Worm (Caenorhabditis elegans) whole organism, late embryonic: ENCODE measurements around the gene srt-12.

ENCODE experiments used
- C08G9.2 ChIP-seq: sonication (generic microtip); optimal IDR thresholded peaks from 2 replicates; lab custom pipeline; 2016; ENCODE audit warnings: mild to moderate bottlenecking, missing genetic modification characterization, moderate library complexity, missing compliant biosample characterization
- C38D4.7 ChIP-seq: fragments of 200-800 bp; sonication (Bioruptor generic); optimal IDR thresholded peaks from 2 replicates; lab custom pipeline; 2018; ENCODE audit warnings: mild to moderate bottlenecking, missing genetic modification characterization, moderate library complexity, missing compliant biosample characterization
- F13H6.1 ChIP-seq: sonication (generic microtip); optimal IDR thresholded peaks from 2 replicates; lab custom pipeline; 2016; ENCODE audit warnings: missing genetic modification characterization, missing compliant biosample characterization
- K02D7.2 ChIP-seq: sonication (generic microtip); optimal IDR thresholded peaks from 2 replicates; lab custom pipeline; 2017; ENCODE audit warnings: mild to moderate bottlenecking, missing genetic modification characterization, missing compliant biosample characterization
- K09A11.1 ChIP-seq: sonication (generic microtip); optimal IDR thresholded peaks from 2 replicates; lab custom pipeline; 2017; ENCODE audit warnings: antibody characterized with exemption, mild to moderate bottlenecking, missing genetic modification characterization, missing compliant biosample characterization; ENCODE audit not compliant: insufficient read depth
- T23F11.4 ChIP-seq: fragments of 200-800 bp; sonication (Bioruptor generic); optimal IDR thresholded peaks from 2 replicates; lab custom pipeline; 2018; ENCODE audit warnings: mild to moderate bottlenecking, missing genetic modification characterization, missing compliant biosample characterization
- ahr-1 ChIP-seq: sonication (generic microtip); optimal IDR thresholded peaks from 2 replicates; lab custom pipeline; 2016; ENCODE audit warnings: missing genetic modification characterization, missing compliant biosample characterization
- ama-1 ChIP-seq: fragments of 150-350 bp; optimal IDR thresholded peaks from 2 replicates; lab custom pipeline; 2014
- ceh-18 ChIP-seq: sonication (generic microtip); optimal IDR thresholded peaks from 2 replicates; lab custom pipeline; 2016; ENCODE audit warnings: missing genetic modification characterization, missing compliant biosample characterization
- ceh-22 ChIP-seq: sonication (generic microtip); optimal IDR thresholded peaks from 2 replicates; lab custom pipeline; 2017; ENCODE audit warnings: missing biosample characterization, missing genetic modification characterization
- ceh-24 ChIP-seq: sonication (generic microtip); optimal IDR thresholded peaks from 2 replicates; lab custom pipeline; 2016; ENCODE audit warnings: mild to moderate bottlenecking, missing genetic modification characterization, missing compliant biosample characterization
- ceh-30 ChIP-seq: fragments of 150-350 bp; optimal IDR thresholded peaks from 2 replicates; lab custom pipeline; 2014; ENCODE audit warnings: missing biosample characterization, missing genetic modification characterization
- ceh-31 ChIP-seq: sonication (generic microtip); optimal IDR thresholded peaks from 2 replicates; lab custom pipeline; 2016; ENCODE audit warnings: missing genetic modification characterization, missing compliant biosample characterization
- ceh-45 ChIP-seq: fragments of 200-800 bp; sonication (Bioruptor generic); IDR thresholded peaks from 2 replicates; pipeline ENCODE4 v1.3.6; 2022; ENCODE audit warnings: missing genetic modification reagents, missing genetic modification characterization, missing compliant biosample characterization
- ceh-48 ChIP-seq: sonication (generic microtip); optimal IDR thresholded peaks from 2 replicates; lab custom pipeline; 2016; ENCODE audit warnings: missing genetic modification characterization, inconsistent platforms, missing compliant biosample characterization
- ceh-6 ChIP-seq: fragments of 200-800 bp; sonication (Bioruptor generic); optimal IDR thresholded peaks from 2 replicates; lab custom pipeline; 2018; ENCODE audit warnings: mild to moderate bottlenecking, missing genetic modification characterization, missing compliant biosample characterization
- ceh-9 ChIP-seq: sonication (generic microtip); optimal IDR thresholded peaks from 2 replicates; lab custom pipeline; 2016; ENCODE audit warnings: mild to moderate bottlenecking, missing genetic modification characterization, inconsistent platforms, missing compliant biosample characterization
- che-1 ChIP-seq: sonication (generic microtip); optimal IDR thresholded peaks from 2 replicates; lab custom pipeline; 2016; ENCODE audit warnings: mild to moderate bottlenecking, missing genetic modification characterization, missing compliant biosample characterization
- dmd-4 ChIP-seq: sonication (generic microtip); optimal IDR thresholded peaks from 2 replicates; lab custom pipeline; 2016; ENCODE audit warnings: borderline replicate concordance, missing genetic modification characterization, missing compliant biosample characterization
- elt-2 ChIP-seq: sonication (generic microtip); optimal IDR thresholded peaks from 2 replicates; lab custom pipeline; 2016; ENCODE audit warnings: missing genetic modification reagents, missing genetic modification characterization, missing compliant biosample characterization
- elt-4 ChIP-seq: sonication (generic microtip); optimal IDR thresholded peaks from 2 replicates; lab custom pipeline; 2016; ENCODE audit warnings: missing genetic modification characterization, missing compliant biosample characterization
- ets-4 ChIP-seq: sonication (generic microtip); optimal IDR thresholded peaks from 2 replicates; lab custom pipeline; 2016; ENCODE audit warnings: missing genetic modification characterization, missing compliant biosample characterization
- eyg-1 ChIP-seq: sonication (generic microtip); optimal IDR thresholded peaks from 2 replicates; lab custom pipeline; 2016; ENCODE audit warnings: missing genotype, missing genetic modification characterization, missing compliant biosample characterization
- fkh-10 ChIP-seq: fragments of 150-350 bp; optimal IDR thresholded peaks from 2 replicates; lab custom pipeline; 2014; ENCODE audit warnings: missing biosample characterization, missing genetic modification reagents, missing genetic modification characterization
- fkh-6 ChIP-seq: sonication (generic microtip); optimal IDR thresholded peaks from 2 replicates; lab custom pipeline; 2016; ENCODE audit warnings: missing genetic modification characterization, missing compliant biosample characterization
- hlh-13 ChIP-seq: fragments of 200-800 bp; sonication (Bioruptor generic); optimal IDR thresholded peaks from 2 replicates; lab custom pipeline; 2018; ENCODE audit warnings: mild to moderate bottlenecking, missing genetic modification characterization, missing compliant biosample characterization
- hlh-15 ChIP-seq: sonication (generic microtip); optimal IDR thresholded peaks from 2 replicates; lab custom pipeline; 2016; ENCODE audit warnings: missing genetic modification characterization, missing compliant biosample characterization
- hlh-30 ChIP-seq: sonication (generic microtip); optimal IDR thresholded peaks from 2 replicates; lab custom pipeline; 2017; ENCODE audit warnings: antibody characterized with exemption, missing genetic modification characterization, missing compliant biosample characterization; ENCODE audit not compliant: insufficient read depth
- hlh-6 ChIP-seq: sonication (generic microtip); optimal IDR thresholded peaks from 2 replicates; lab custom pipeline; 2016; ENCODE audit warnings: missing genotype, missing genetic modification characterization, missing compliant biosample characterization
- hlh-8 ChIP-seq: sonication (generic microtip); optimal IDR thresholded peaks from 2 replicates; lab custom pipeline; 2016; ENCODE audit warnings: missing genotype, missing genetic modification characterization, missing compliant biosample characterization
- lim-6 ChIP-seq: sonication (generic microtip); optimal IDR thresholded peaks from 2 replicates; lab custom pipeline; 2016; ENCODE audit warnings: missing genetic modification characterization, missing compliant biosample characterization
- lin-11 ChIP-seq: fragments of 200-800 bp; sonication (Bioruptor generic); optimal IDR thresholded peaks from 2 replicates; lab custom pipeline; 2018; ENCODE audit warnings: mild to moderate bottlenecking, missing genetic modification characterization, missing compliant biosample characterization
- madf-2 ChIP-seq: sonication (generic microtip); optimal IDR thresholded peaks from 2 replicates; lab custom pipeline; 2017; ENCODE audit warnings: missing genetic modification characterization, missing compliant biosample characterization
- mec-3 ChIP-seq: sonication (generic microtip); optimal IDR thresholded peaks from 2 replicates; lab custom pipeline; 2016; ENCODE audit warnings: borderline replicate concordance, missing genetic modification characterization, missing compliant biosample characterization
- nfya-1 ChIP-seq: sonication (generic microtip); optimal IDR thresholded peaks from 2 replicates; lab custom pipeline; 2017; ENCODE audit warnings: missing genetic modification characterization, mild to moderate bottlenecking, missing compliant biosample characterization, antibody characterized with exemption, moderate library complexity
- nhr-232 ChIP-seq: sonication (generic microtip); optimal IDR thresholded peaks from 2 replicates; lab custom pipeline; 2016; ENCODE audit warnings: missing genetic modification characterization, missing compliant biosample characterization
- pax-1 ChIP-seq: fragments of 150-350 bp; optimal IDR thresholded peaks from 2 replicates; lab custom pipeline; 2014; ENCODE audit warnings: missing biosample characterization, missing genetic modification characterization
- pha-4 ChIP-seq: fragments of 150-350 bp; optimal IDR thresholded peaks from 2 replicates; lab custom pipeline; 2018; ENCODE audit warnings: missing biosample characterization, missing genetic modification reagents, missing genetic modification characterization
- pros-1 ChIP-seq: fragments of 150-350 bp; optimal IDR thresholded peaks from 2 replicates; lab custom pipeline; 2014; ENCODE audit warnings: missing biosample characterization, missing genetic modification reagents, missing genetic modification characterization
- sdc-2 ChIP-seq: sonication (generic microtip); optimal IDR thresholded peaks from 2 replicates; lab custom pipeline; 2016; ENCODE audit warnings: missing genotype, missing genetic modification characterization, missing compliant biosample characterization
- sox-2 ChIP-seq: fragments of 200-800 bp; sonication (Bioruptor generic); IDR thresholded peaks from 2 replicates; pipeline ENCODE4 v1.3.6; 2022; ENCODE audit warnings: missing genetic modification reagents, missing genetic modification characterization, missing compliant biosample characterization
- sox-4 ChIP-seq: sonication (generic microtip); optimal IDR thresholded peaks from 2 replicates; lab custom pipeline; 2017; ENCODE audit warnings: mild to moderate bottlenecking, missing genetic modification characterization, inconsistent platforms, missing compliant biosample characterization
- ttx-3 ChIP-seq: sonication (generic microtip); optimal IDR thresholded peaks from 2 replicates; lab custom pipeline; 2016; ENCODE audit warnings: missing genetic modification reagents, missing genetic modification characterization, missing compliant biosample characterization
- unc-3 ChIP-seq, 2 experiments: fragments of 200-800 bp in 1 of 2; sonication (Bioruptor generic) in 1 of 2; sonication (generic microtip) in 1 of 2; conservative IDR thresholded peaks in 1 of 2; optimal IDR thresholded peaks in 1 of 2; 2 replicates each; pipeline versions ENCODE4 v1.3.6 to Lab custom; 2016 to 2022; ENCODE audit warnings: missing compliant biosample characterization in 2 of 2, missing genetic modification characterization in 2 of 2, missing genetic modification reagents in 1 of 2
- unc-42 ChIP-seq: sonication (generic microtip); optimal IDR thresholded peaks from 2 replicates; lab custom pipeline; 2016; ENCODE audit warnings: missing genotype, missing genetic modification characterization, missing compliant biosample characterization
- unc-86 ChIP-seq: sonication (generic microtip); optimal IDR thresholded peaks from 2 replicates; lab custom pipeline; 2016; ENCODE audit warnings: missing genetic modification characterization, missing compliant biosample characterization

Gene srt-12

ce11 chrV:4194587-4195211 lies 47.6 kb downstream of the srt-12 start, which contains the start of gene Y45G5AM.9 (continued):
- TF ChIP-seq eyg-1 (tag; lab: Kevin White, UChicago) (peak; percentile 42), ceh-9 (tag; lab: Kevin White, UChicago) (no peak), hlh-15 (tag; lab: Kevin White, UChicago) (peak; percentile 11), pax-1 (tag; lab: Kevin White, UChicago) (no peak), ceh-22 (no peak), dmd-4 (no peak), ceh-6 (GFP tag; lab: Kevin White, UChicago) (peak; percentile 30), unc-3 (GFP tag; conservative IDR thresholded peaks at IDR 0.05; lab: Robert Waterston, UW) (0 out of 2 replicates have a peak, but pooled peaks have one; percentile 25), unc-3 (tag; optimal IDR thresholded peaks at IDR 0.05; lab: Kevin White, UChicago) (peak; percentile 4), ceh-30 (tag; lab: Kevin White, UChicago) (no peak), hlh-8 (peak; percentile 12), ama-1 (no peak), mec-3 (tag; lab: Kevin White, UChicago) (no peak), fkh-10 (GFP tag; lab: Kevin White, UChicago) (peak; percentile 8), C08G9.2 (tag; lab: Kevin White, UChicago) (peak; percentile 2), elt-2 (tag; lab: Kevin White, UChicago) (peak; percentile 83), nfya-1 (tag; lab: Kevin White, UChicago) (peak; percentile 76), madf-2 (tag; lab: Kevin White, UChicago) (peak; percentile 2), ttx-3 (peak; percentile 40), nhr-232 (no peak), lim-6 (no peak), hlh-13 (GFP tag; lab: Kevin White, UChicago) (no peak), ahr-1 (tag; lab: Kevin White, UChicago) (no peak), sox-2 (GFP tag; lab: Robert Waterston, UW) (0 out of 2 replicates have a peak, but pooled peaks have one; percentile 32), T23F11.4 (GFP tag; lab: Kevin White, UChicago) (no peak), C38D4.7 (peak; percentile 28), F13H6.1 (tag; lab: Kevin White, UChicago) (peak; percentile 66), sox-4 (peak; percentile 38), ets-4 (peak; percentile 39), sdc-2 (peak; percentile 25), unc-86 (tag; lab: Kevin White, UChicago) (peak; percentile 53), K02D7.2 (tag; lab: Kevin White, UChicago) (no peak), elt-4 (tag; lab: Kevin White, UChicago) (no peak), K09A11.1 (tag; lab: Kevin White, UChicago) (peak; percentile 25), pha-4 (tag; lab: Kevin White, UChicago) (no peak), ceh-31 (tag; lab: Kevin White, UChicago) (peak; percentile 82), ceh-48 (tag; lab: Kevin White, UChicago) (peak; percentile 83), ceh-18 (peak; percentile 63), pros-1 (tag; lab: Kevin White, UChicago) (no peak), che-1 (peak; percentile 18), ceh-45 (no peak), hlh-6 (no peak), fkh-6 (tag; lab: Kevin White, UChicago) (no peak), hlh-30 (tag; lab: Kevin White, UChicago) (peak; percentile 54), lin-11 (no peak), unc-42 (tag; lab: Kevin White, UChicago) (peak; percentile 66), ceh-24 (no peak)
